Worm (Caenorhabditis elegans): ENCODE data around the gene C26E6.12.

DNA sequence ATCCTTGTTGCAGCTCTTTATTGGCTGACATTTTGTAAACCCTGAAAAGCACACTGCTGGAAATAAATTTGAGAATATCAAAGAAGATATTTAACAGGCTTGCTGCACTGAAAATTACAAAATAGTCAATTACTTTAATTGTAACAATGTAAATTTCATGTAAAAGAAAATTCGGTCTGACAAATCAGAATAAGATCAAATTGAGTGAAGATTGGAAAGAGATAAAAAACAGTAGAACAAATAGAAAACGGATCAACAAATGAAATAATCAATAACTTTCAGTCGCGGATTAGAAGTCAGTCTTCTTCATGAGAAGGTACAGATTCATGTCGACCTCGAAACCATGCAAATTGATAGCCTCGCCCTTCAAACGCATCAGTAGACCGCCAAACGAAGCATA is 15.0 kb downstream of the C26E6.12 start, which contains the start of gene rars-1:
- TF ChIP-seq W03F9.2 (tag; optimal IDR thresholded peaks at IDR 0.05) (no peak), dao-5 (tag; optimal IDR thresholded peaks at IDR 0.05) (no peak), him-1 (tag; optimal IDR thresholded peaks at IDR 0.05) (no peak)

Data from whole organism, L4/young adult.